Fruit fly (Drosophila melanogaster) whole organism: ENCODE results near the gene CG34296.

Experiments used
- CG8478 ChIP-seq: fragments of >200 bp; optimal IDR thresholded peaks from 2 replicates; lab custom pipeline; 2018; ENCODE audit warnings: inconsistent platforms
- Dll ChIP-seq: fragments of >200 bp; optimal IDR thresholded peaks from 2 replicates; lab custom pipeline; 2017
- EcR ChIP-seq, 2 experiments: fragments of >200 bp; optimal IDR thresholded peaks; 2 replicates each; lab custom pipeline; 2017; ENCODE audit warnings: missing biosample characterization in 2 of 2, missing genetic modification characterization in 2 of 2, missing genetic modification reagents in 2 of 2
- pan ChIP-seq: fragments of >200 bp; optimal IDR thresholded peaks from 2 replicates; lab custom pipeline; 2017
- psq ChIP-seq: fragments of >200 bp; optimal IDR thresholded peaks from 2 replicates; lab custom pipeline; 2017
- usp ChIP-seq: fragments of >200 bp; optimal IDR thresholded peaks from 2 replicates; lab custom pipeline; 2017; ENCODE audit warnings: missing biosample characterization, missing genetic modification characterization, mixed read lengths

The CG34296 gene

dm6 chr3R:29717519-29717918, 4.8 kb upstream of the CG34296 start:
- TF ChIP-seq usp (GFP tag; lab: Kevin White, UChicago) (no peak), Dll (lab: Kevin White, UChicago) (no peak), EcR (GFP tag; optimal IDR thresholded peaks at IDR 0.05; lab: Kevin White, UChicago) (no peak), psq (no peak), pan (lab: Kevin White, UChicago) (no peak), CG8478 (lab: Kevin White, UChicago) (no peak)

dm6 chr3R:29718363-29718762, 4.0 kb upstream of the CG34296 start, which contains the start of gene CG15506:
TSS of gene CG15506 (plus strand) at chr3R:29718663.
- no peak for TF ChIP-seq pan (lab: Kevin White, UChicago)
- no peak for TF ChIP-seq usp (GFP tag; lab: Kevin White, UChicago)
- TF ChIP-seq EcR (GFP tag; optimal IDR thresholded peaks at IDR 0.05; lab: Kevin White, UChicago) = no peak
- TF ChIP-seq psq = no peak
- TF ChIP-seq Dll (lab: Kevin White, UChicago) = no peak
- TF ChIP-seq CG8478 (lab: Kevin White, UChicago) = no peak

dm6 chr3R:29723048-29723656, 814 bp downstream of the CG34296 start, which contains the start of gene Pcd:
TSS of gene Pcd (plus strand) at chr3R:29723163.
- TF ChIP-seq psq (no peak), CG8478 (lab: Kevin White, UChicago) (no peak), EcR (GFP tag; optimal IDR thresholded peaks at IDR 0.05; lab: Kevin White, UChicago) (no peak), Dll (lab: Kevin White, UChicago) (no peak), pan (lab: Kevin White, UChicago) (no peak), usp (GFP tag; lab: Kevin White, UChicago) (no peak)

dm6 chr3R:29724745-29725144, 2.4 kb downstream of the CG34296 start, which contains the start of the genes Naa40 and CG18731:
TSS of gene Naa40 (minus strand) at chr3R:29724950.
TSS of gene CG18731 (plus strand) at chr3R:29725027.
- TF ChIP-seq usp (GFP tag; lab: Kevin White, UChicago) = no peak
- TF ChIP-seq CG8478 (lab: Kevin White, UChicago) = no peak
- no peak for TF ChIP-seq psq
- no peak for TF ChIP-seq EcR (GFP tag; optimal IDR thresholded peaks at IDR 0.05; lab: Kevin White, UChicago)
- no peak for TF ChIP-seq pan (lab: Kevin White, UChicago)
- no peak for TF ChIP-seq Dll (lab: Kevin White, UChicago)

dm6 chr3R:29725577-29726240, 3.4 kb downstream of the CG34296 start, which contains the start of gene Kul:
TSS of gene Kul (plus strand) at chr3R:29725830.
- no peak for TF ChIP-seq Dll (lab: Kevin White, UChicago)
- no peak for TF ChIP-seq CG8478 (lab: Kevin White, UChicago)
- TF ChIP-seq usp (GFP tag; lab: Kevin White, UChicago) = no peak
- no peak for TF ChIP-seq pan (lab: Kevin White, UChicago)

dm6 chr3R:29726277-29726676, 3.9 kb downstream of the CG34296 start:
- no peak for TF ChIP-seq usp (GFP tag; lab: Kevin White, UChicago)
- no peak for TF ChIP-seq psq
- TF ChIP-seq EcR (GFP tag; optimal IDR thresholded peaks at IDR 0.05; lab: Kevin White, UChicago) = no peak
- TF ChIP-seq pan (lab: Kevin White, UChicago) = no peak
- TF ChIP-seq Dll (lab: Kevin White, UChicago) = peak; percentile 52

- no peak for TF ChIP-seq pan (lab: Kevin White, UChicago)
- no peak for TF ChIP-seq CG8478 (lab: Kevin White, UChicago)
- no peak for TF ChIP-seq psq
- TF ChIP-seq usp (GFP tag; lab: Kevin White, UChicago) = no peak
- no peak for TF ChIP-seq Dll (lab: Kevin White, UChicago)
- no peak for TF ChIP-seq EcR (GFP tag; optimal IDR thresholded peaks at IDR 0.05; lab: Kevin White, UChicago)
Observed at dm6 chr3R:29736678-29737093, 14.3 kb downstream of the CG34296 start, which contains the start of the genes CG7601 and CIA30. TSS of gene CG7601 (minus strand) at chr3R:29736745. TSS of gene CIA30 (plus strand) at chr3R:29736965.

- TF ChIP-seq pan (lab: Kevin White, UChicago) (no peak), Dll (lab: Kevin White, UChicago) (no peak), psq (no peak), CG8478 (lab: Kevin White, UChicago) (no peak), usp (GFP tag; lab: Kevin White, UChicago) (no peak), EcR (GFP tag; optimal IDR thresholded peaks at IDR 0.05; lab: Kevin White, UChicago) (no peak)
Observed at dm6 chr3R:29737891-29738290, 15.6 kb downstream of the CG34296 start, which contains the start of gene Gnpnat. TSS of gene Gnpnat (plus strand) at chr3R:29738275.

- TF ChIP-seq CG8478 (lab: Kevin White, UChicago) = no peak
- TF ChIP-seq pan (lab: Kevin White, UChicago) = no peak
- no peak for TF ChIP-seq psq
- TF ChIP-seq usp (GFP tag; lab: Kevin White, UChicago) = no peak
- TF ChIP-seq Dll (lab: Kevin White, UChicago) = no peak
- no peak for TF ChIP-seq EcR (GFP tag; optimal IDR thresholded peaks at IDR 0.05; lab: Kevin White, UChicago)
Observed at dm6 chr3R:29740078-29740477, 17.7 kb downstream of the CG34296 start.

dm6 chr3R:29745056-29745455, 22.7 kb downstream of the CG34296 start, which contains the start of the genes Wdr24 and IntS11:
TSS of gene Wdr24 (minus strand) at chr3R:29745092.
TSS of gene IntS11 (plus strand) at chr3R:29745337.
- no peak for TF ChIP-seq usp (GFP tag; lab: Kevin White, UChicago)

dm6 chr3R:29748591-29749303, 26.4 kb downstream of the CG34296 start, which contains the start of the genes ATPsyngamma and yata:
TSS of gene ATPsyngamma (minus strand) at chr3R:29749163.
TSS of gene yata (plus strand) at chr3R:29749219.
- no peak for TF ChIP-seq pan (lab: Kevin White, UChicago)
- TF ChIP-seq CG8478 (lab: Kevin White, UChicago) = no peak
- TF ChIP-seq Dll (lab: Kevin White, UChicago) = no peak
- TF ChIP-seq EcR (GFP tag; optimal IDR thresholded peaks at IDR 0.05; lab: Kevin White, UChicago) = no peak
- no peak for TF ChIP-seq psq
- TF ChIP-seq usp (GFP tag; lab: Kevin White, UChicago) = no peak
